Worm (Caenorhabditis elegans): Measurements from ENCODE around the gene Y39A3CL.7.

Gene Y39A3CL.7

ce11 chrIII:1831104-1831503 lies 6.4 kb downstream of the Y39A3CL.7 start:
- TF ChIP-seq ets-5 (GFP tag; IDR thresholded peaks at IDR 0.05), result no peak
- TF ChIP-seq unc-98 (GFP tag; IDR thresholded peaks at IDR 0.05), result no peak
- TF ChIP-seq snu-23 (GFP tag; optimal IDR thresholded peaks at IDR 0.05), result no peak
- no peak for TF ChIP-seq rnt-1 (tag; optimal IDR thresholded peaks at IDR 0.05)
- no peak for TF ChIP-seq grh-1 (GFP tag; IDR thresholded peaks at IDR 0.05)
- TF ChIP-seq C04F5.9 (tag; optimal IDR thresholded peaks at IDR 0.05), result no peak

ce11 chrIII:1832453-1832852 lies 7.7 kb downstream of the Y39A3CL.7 start:
- TF ChIP-seq unc-86 (tag; optimal IDR thresholded peaks at IDR 0.05), result no peak
- no peak for TF ChIP-seq efl-1 (optimal IDR thresholded peaks at IDR 0.05)
- TF ChIP-seq efl-1 (GFP tag; optimal IDR thresholded peaks at IDR 0.05 in 1 of 2), result peak in 1 of 2 experiments; percentile 53

ce11 chrIII:1833984-1834563 lies 9.4 kb downstream of the Y39A3CL.7 start, which contains the start of gene rexd-1:
rexd-1 (plus strand) TSS chrIII:1834513.
- TF ChIP-seq elt-2 (tag; optimal IDR thresholded peaks at IDR 0.05) (no peak), pax-3 (tag; optimal IDR thresholded peaks at IDR 0.05) (no peak), efl-3 (GFP tag; optimal IDR thresholded peaks at IDR 0.05) (no peak), unc-62 (GFP tag; optimal IDR thresholded peaks at IDR 0.05) (no peak), C04F5.9 (tag; optimal IDR thresholded peaks at IDR 0.05) (no peak), tbx-2 (tag; optimal IDR thresholded peaks at IDR 0.05) (no peak), zag-1 (tag; optimal IDR thresholded peaks at IDR 0.05) (no peak), ama-1 (optimal IDR thresholded peaks at IDR 0.05) (no peak), pqm-1 (tag; optimal IDR thresholded peaks at IDR 0.05) (no peak), nhr-76 (tag; optimal IDR thresholded peaks at IDR 0.05) (no peak), blmp-1 (tag; optimal IDR thresholded peaks at IDR 0.05) (no peak), swsn-7 (tag; optimal IDR thresholded peaks at IDR 0.05) (no peak), nhr-20 (tag; optimal IDR thresholded peaks at IDR 0.05) (no peak), lir-3 (tag; optimal IDR thresholded peaks at IDR 0.05; ENCODE audit: poor library complexity) (no peak), fkh-4 (tag; optimal IDR thresholded peaks at IDR 0.05; ENCODE audit: borderline replicate concordance) (no peak), sptf-1 (tag; optimal IDR thresholded peaks at IDR 0.05) (no peak), fkh-8 (tag; optimal IDR thresholded peaks at IDR 0.05) (no peak)

ce11 chrIII:1848747-1849146 lies 24.0 kb downstream of the Y39A3CL.7 start, which contains the start of gene pqn-82:
pqn-82 (plus strand) TSS chrIII:1849047.
- TF ChIP-seq aha-1 (tag; optimal IDR thresholded peaks at IDR 0.05), result no peak
- peak; percentile 32 for TF ChIP-seq nhr-85 (tag)

- TF ChIP-seq efl-1 (optimal IDR thresholded peaks at IDR 0.05) (no peak), efl-1 (GFP tag; optimal IDR thresholded peaks at IDR 0.05 in 1 of 2) (peak in 1 of 2 experiments; percentile 0), lin-14 (GFP tag; optimal IDR thresholded peaks at IDR 0.05) (no peak)
Measured at ce11 chrIII:1852126-1852717, 27.5 kb downstream of the Y39A3CL.7 start.

ce11 chrIII:1853944-1854343 lies 29.2 kb downstream of the Y39A3CL.7 start:
- TF ChIP-seq lin-35 (GFP tag; optimal IDR thresholded peaks at IDR 0.05), result peak in 1 of 2 experiments; percentile 60
- peak; percentile 45 for TF ChIP-seq snu-23 (GFP tag; optimal IDR thresholded peaks at IDR 0.05)
- TF ChIP-seq nhr-85 (tag), result peak; percentile 66
- no peak for TF ChIP-seq ceh-82 (tag; optimal IDR thresholded peaks at IDR 0.05)
- TF ChIP-seq efl-1 (optimal IDR thresholded peaks at IDR 0.05), result peak in 1 of 2 experiments; percentile 38
- TF ChIP-seq efl-1 (GFP tag; optimal IDR thresholded peaks at IDR 0.05 in 1 of 2), result peak; percentile 11 to 91
- TF ChIP-seq lin-13 (GFP tag; optimal IDR thresholded peaks at IDR 0.05), result peak; percentile 40
- no peak for TF ChIP-seq rnt-1 (tag; optimal IDR thresholded peaks at IDR 0.05)
- TF ChIP-seq nhr-76 (tag; optimal IDR thresholded peaks at IDR 0.05), result no peak
- no peak for TF ChIP-seq nhr-71 (tag; optimal IDR thresholded peaks at IDR 0.05)
- peak; percentile 69 for TF ChIP-seq pag-3 (tag; optimal IDR thresholded peaks at IDR 0.05; ENCODE audit: borderline replicate concordance, insufficient read depth)
- TF ChIP-seq elt-3 (tag; optimal IDR thresholded peaks at IDR 0.05), result peak in 1 of 6 experiments; percentile 64
- peak; percentile 97 for TF ChIP-seq blmp-1 (tag; optimal IDR thresholded peaks at IDR 0.05)
- TF ChIP-seq fkh-10 (GFP tag; optimal IDR thresholded peaks at IDR 0.05), result no peak
- no peak for TF ChIP-seq unc-98 (GFP tag; IDR thresholded peaks at IDR 0.05)
- no peak for TF ChIP-seq swsn-7 (tag; optimal IDR thresholded peaks at IDR 0.05)
- peak in 1 of 2 experiments; percentile 23 for TF ChIP-seq lsy-2 (tag; optimal IDR thresholded peaks at IDR 0.05)
- TF ChIP-seq skn-1 (tag; optimal IDR thresholded peaks at IDR 0.05), result peak; percentile 40
- peak; percentile 3 to 47 (median 32) for TF ChIP-seq dpl-1 (GFP tag; optimal IDR thresholded peaks at IDR 0.05)
- TF ChIP-seq grh-1 (GFP tag; IDR thresholded peaks at IDR 0.05), result no peak; the same call in 1 of the 2 replicates
- no peak for TF ChIP-seq efl-3 (GFP tag; optimal IDR thresholded peaks at IDR 0.05)
- TF ChIP-seq mep-1 (tag; optimal IDR thresholded peaks at IDR 0.05), result peak; percentile 20
- no peak for TF ChIP-seq snpc-4 (tag; optimal IDR thresholded peaks at IDR 0.05)
- peak; percentile 6 for TF ChIP-seq nhr-20 (tag; optimal IDR thresholded peaks at IDR 0.05)

All from whole organism, L1 larva.